Worm (Caenorhabditis elegans) whole organism, young adult: ENCODE results near the gene cha-1.

ENCODE experiments used
- C17E4.6 ChIP-seq: fragments of 200-800 bp; sonication (Bioruptor generic); IDR thresholded peaks from 2 replicates; pipeline ENCODE4 v1.3.6; 2022; ENCODE audit warnings: missing genetic modification reagents, missing genetic modification characterization, missing compliant biosample characterization
- F10E7.11 ChIP-seq: sonication (generic microtip); optimal IDR thresholded peaks from 2 replicates; lab custom pipeline; 2017; ENCODE audit warnings: mild to moderate bottlenecking, missing genetic modification characterization, moderate library complexity, missing compliant biosample characterization
- F33H1.4 ChIP-seq: fragments of 200-800 bp; sonication (Bioruptor generic); IDR thresholded peaks from 2 replicates; pipeline ENCODE4 v1.3.6; 2022; ENCODE audit warnings: missing genetic modification reagents, missing genetic modification characterization, missing compliant biosample characterization
- F37B4.10 ChIP-seq: fragments of 200-800 bp; sonication (Bioruptor generic); IDR thresholded peaks from 2 replicates; pipeline ENCODE4 v1.3.6; 2022; ENCODE audit warnings: missing genetic modification characterization, missing compliant biosample characterization
- F52B5.7 ChIP-seq: sonication (generic microtip); optimal IDR thresholded peaks from 2 replicates; lab custom pipeline; 2016; ENCODE audit warnings: mild to moderate bottlenecking, missing genetic modification characterization, missing compliant biosample characterization
- K11D2.4 ChIP-seq: fragments of 200-800 bp; sonication (Bioruptor generic); IDR thresholded peaks from 2 replicates; pipeline ENCODE4 v1.3.6; 2022; ENCODE audit warnings: missing genetic modification reagents, missing genetic modification characterization, missing compliant biosample characterization
- T26A5.8 ChIP-seq: sonication (generic microtip); optimal IDR thresholded peaks from 2 replicates; lab custom pipeline; 2016; ENCODE audit warnings: missing genetic modification characterization, missing compliant biosample characterization
- aptf-2 ChIP-seq: fragments of 200-800 bp; sonication (Bioruptor generic); conservative IDR thresholded peaks from 2 replicates; pipeline ENCODE4 v1.3.6; 2022; ENCODE audit warnings: missing genetic modification reagents, missing genetic modification characterization, missing compliant biosample characterization
- aptf-3 ChIP-seq: fragments of 200-800 bp; sonication (Bioruptor generic); IDR thresholded peaks from 2 replicates; pipeline ENCODE4 v1.3.6; 2022; ENCODE audit warnings: missing genetic modification characterization, missing compliant biosample characterization
- attf-3 ChIP-seq: fragments of 200-800 bp; sonication (Bioruptor generic); conservative IDR thresholded peaks from 2 replicates; pipeline ENCODE4 v1.3.6; 2022; ENCODE audit warnings: missing genetic modification reagents, missing genetic modification characterization, missing compliant biosample characterization
- attf-5 ChIP-seq: fragments of 200-800 bp; sonication (Bioruptor generic); optimal IDR thresholded peaks from 2 replicates; lab custom pipeline; 2018; ENCODE audit warnings: mild to moderate bottlenecking, missing genetic modification characterization, missing compliant biosample characterization
- attf-6 ChIP-seq: fragments of 200-800 bp; sonication (Bioruptor generic); IDR thresholded peaks from 2 replicates; pipeline ENCODE4 v1.3.6; 2022; ENCODE audit warnings: missing genetic modification reagents, missing genetic modification characterization, missing compliant biosample characterization
- cebp-1 ChIP-seq, 2 experiments: fragments of 200-800 bp in 1 of 2; sonication (Bioruptor generic) in 1 of 2; sonication (generic microtip) in 1 of 2; IDR thresholded peaks in 1 of 2; optimal IDR thresholded peaks in 1 of 2; 2 replicates each; pipeline versions ENCODE4 v1.3.6 to Lab custom; 2017 to 2022; ENCODE audit warnings: missing compliant biosample characterization in 2 of 2, missing genetic modification characterization in 2 of 2, mild to moderate bottlenecking in 1 of 2, missing genetic modification reagents in 1 of 2, moderate library complexity in 1 of 2
- ceh-100 ChIP-seq: fragments of 200-800 bp; sonication (Bioruptor generic); IDR thresholded peaks from 2 replicates; pipeline ENCODE4 v1.3.6; 2022; ENCODE audit warnings: missing genetic modification reagents, missing genetic modification characterization, missing compliant biosample characterization
- chd-7 ChIP-seq: sonication (generic microtip); optimal IDR thresholded peaks from 2 replicates; lab custom pipeline; 2016; ENCODE audit warnings: mild to moderate bottlenecking, missing genetic modification characterization, moderate library complexity, missing compliant biosample characterization
- die-1 ChIP-seq: sonication (generic microtip); optimal IDR thresholded peaks from 2 replicates; lab custom pipeline; 2016; ENCODE audit warnings: missing genotype, mild to moderate bottlenecking, missing genetic modification characterization, missing compliant biosample characterization
- dox-1 ChIP-seq: fragments of 200-800 bp; sonication (Bioruptor generic); IDR thresholded peaks from 2 replicates; pipeline ENCODE4 v1.3.6; 2022; ENCODE audit warnings: missing genetic modification reagents, missing genetic modification characterization, missing compliant biosample characterization
- dpl-1 ChIP-seq: fragments of 150-350 bp; optimal IDR thresholded peaks from 2 replicates; lab custom pipeline; 2014; ENCODE audit warnings: missing biosample characterization, missing genetic modification reagents, missing genetic modification characterization
- egl-18 ChIP-seq: fragments of 200-800 bp; sonication (Bioruptor generic); IDR thresholded peaks from 2 replicates; pipeline ENCODE4 v1.3.6; 2022; ENCODE audit warnings: missing genetic modification reagents, missing genetic modification characterization, missing compliant biosample characterization
- ets-4 ChIP-seq: fragments of 200-800 bp; sonication (Bioruptor generic); optimal IDR thresholded peaks from 2 replicates; lab custom pipeline; 2018; ENCODE audit warnings: mild to moderate bottlenecking, missing genetic modification characterization, missing compliant biosample characterization
- hlh-12 ChIP-seq: sonication (generic microtip); optimal IDR thresholded peaks from 2 replicates; lab custom pipeline; 2016; ENCODE audit warnings: missing genetic modification characterization, missing compliant biosample characterization
- hmg-1.2 ChIP-seq: fragments of 200-800 bp; sonication (Bioruptor generic); IDR thresholded peaks from 2 replicates; pipeline ENCODE4 v1.3.6; 2022; ENCODE audit warnings: missing genetic modification reagents, missing genetic modification characterization, missing compliant biosample characterization
- let-526 ChIP-seq: fragments of 200-800 bp; sonication (Bioruptor generic); IDR thresholded peaks from 2 replicates; pipeline ENCODE4 v1.3.6; 2022; ENCODE audit warnings: missing genetic modification reagents, missing genetic modification characterization, missing compliant biosample characterization
- let-607 ChIP-seq, 2 experiments: fragments of 200-800 bp in 1 of 2; sonication (Bioruptor generic) in 1 of 2; sonication (generic microtip) in 1 of 2; optimal IDR thresholded peaks; 2 replicates each; lab custom pipeline; 2016 to 2018; ENCODE audit warnings: mild to moderate bottlenecking in 2 of 2, missing compliant biosample characterization in 2 of 2, missing genetic modification characterization in 2 of 2, moderate library complexity in 2 of 2, missing genotype in 1 of 2
- lin-35 ChIP-seq, 3 experiments: fragments of 150-350 bp in 2 of 3; sonication (generic microtip) in 1 of 3; optimal IDR thresholded peaks; 2 replicates each; lab custom pipeline; 2014 to 2018; ENCODE audit warnings: missing biosample characterization in 3 of 3, missing genetic modification characterization in 3 of 3, missing genetic modification reagents in 3 of 3
- lir-1 ChIP-seq: fragments of 200-800 bp; sonication (Bioruptor generic); conservative IDR thresholded peaks from 2 replicates; pipeline ENCODE4 v1.3.6; 2022; ENCODE audit warnings: missing genetic modification reagents, missing genetic modification characterization, missing compliant biosample characterization
- lsl-1 ChIP-seq: fragments of 200-800 bp; sonication (Bioruptor generic); optimal IDR thresholded peaks from 2 replicates; lab custom pipeline; 2018; ENCODE audit warnings: mild to moderate bottlenecking, missing genetic modification characterization, moderate library complexity, missing compliant biosample characterization
- mel-28 ChIP-seq: sonication (generic microtip); optimal IDR thresholded peaks from 2 replicates; lab custom pipeline; 2016; ENCODE audit warnings: borderline replicate concordance, mild to moderate bottlenecking, missing genetic modification characterization, missing compliant biosample characterization
- mes-4 ChIP-seq: sonication (generic microtip); optimal IDR thresholded peaks from 2 replicates; lab custom pipeline; 2016; ENCODE audit warnings: missing genotype, missing genetic modification characterization, missing compliant biosample characterization
- mxl-1 ChIP-seq: sonication (generic microtip); optimal IDR thresholded peaks from 2 replicates; lab custom pipeline; 2016; ENCODE audit warnings: missing genetic modification characterization, missing compliant biosample characterization
- sea-2 ChIP-seq: fragments of 200-800 bp; sonication (Bioruptor generic); IDR thresholded peaks from 2 replicates; pipeline ENCODE4 v1.3.6; 2022; ENCODE audit warnings: missing genetic modification characterization, missing compliant biosample characterization
- snpc-4 ChIP-seq, 5 experiments: fragments of 150-350 bp in 1 of 5; sonication (generic microtip) in 4 of 5; optimal IDR thresholded peaks; 2 replicates each; lab custom pipeline; 2014 to 2018; ENCODE audit warnings: missing genetic modification characterization in 5 of 5, missing biosample characterization in 3 of 5, antibody characterized with exemption in 2 of 5, mild to moderate bottlenecking in 2 of 5, missing compliant biosample characterization in 2 of 5, missing genotype in 2 of 5, moderate library complexity in 2 of 5, missing genetic modification reagents in 1 of 5
- unc-130 ChIP-seq: sonication (generic microtip); optimal IDR thresholded peaks from 2 replicates; lab custom pipeline; 2016; ENCODE audit warnings: missing genetic modification reagents, missing genetic modification characterization, missing compliant biosample characterization
- unc-62 ChIP-seq: fragments of 150-350 bp; optimal IDR thresholded peaks from 2 replicates; lab custom pipeline; 2014; ENCODE audit warnings: missing biosample characterization, missing genetic modification reagents, missing genetic modification characterization
- zfh-2 ChIP-seq: fragments of 200-800 bp; sonication (Bioruptor generic); conservative IDR thresholded peaks from 2 replicates; pipeline ENCODE4 v1.3.6; 2022; ENCODE audit warnings: missing genetic modification reagents, missing genetic modification characterization, missing compliant biosample characterization
- ztf-18 ChIP-seq: sonication (generic microtip); optimal IDR thresholded peaks from 2 replicates; lab custom pipeline; 2016; ENCODE audit warnings: missing genotype, mild to moderate bottlenecking, missing genetic modification characterization, missing compliant biosample characterization
- ztf-25 ChIP-seq: fragments of 200-800 bp; sonication (Bioruptor generic); IDR thresholded peaks from 2 replicates; pipeline ENCODE4 v1.3.6; 2022; ENCODE audit warnings: missing genetic modification reagents, missing genetic modification characterization, missing compliant biosample characterization
- ztf-28 ChIP-seq: fragments of 200-800 bp; sonication (Bioruptor generic); IDR thresholded peaks from 2 replicates; pipeline ENCODE4 v1.3.6; 2022; ENCODE audit warnings: missing genetic modification reagents, missing genetic modification characterization, missing compliant biosample characterization
- ztf-3 ChIP-seq: fragments of 200-800 bp; sonication (Bioruptor generic); optimal IDR thresholded peaks from 2 replicates; lab custom pipeline; 2018; ENCODE audit warnings: mild to moderate bottlenecking, missing genetic modification characterization, missing compliant biosample characterization

The cha-1 gene

ce11 chrIV:3636528-3637129, 12.1 kb upstream of the cha-1 start, which contains the start of gene madf-9 (continued):
- TF ChIP-seq unc-130 (GFP tag; lab: Kevin White, UChicago) (no peak), ets-4 (GFP tag; lab: Kevin White, UChicago) (no peak), aptf-2 (GFP tag; lab: Robert Waterston, UW) (no peak), F37B4.10 (no peak), K11D2.4 (GFP tag; lab: Robert Waterston, UW) (peak; percentile 48; the same call in 1 of the 2 replicates), lir-1 (GFP tag; lab: Robert Waterston, UW) (no peak), attf-3 (0 out of 2 replicates have a peak, but pooled peaks have one; percentile 10), let-607 (tag; optimal IDR thresholded peaks at IDR 0.05; lab: Kevin White, UChicago) (peak in 1 of 2 experiments; percentile 13), C17E4.6 (peak; percentile 6; the same call in 1 of the 2 replicates), sea-2 (GFP tag; lab: Robert Waterston, UW) (no peak), attf-6 (GFP tag; lab: Robert Waterston, UW) (no peak), ztf-28 (GFP tag; lab: Robert Waterston, UW) (no peak), F10E7.11 (tag; lab: Kevin White, UChicago) (no peak), lsl-1 (GFP tag; lab: Kevin White, UChicago) (no peak), die-1 (peak; percentile 29), snpc-4 (GFP tag; optimal IDR thresholded peaks at IDR 0.05; lab: Kevin White, UChicago) (no peak), snpc-4 (tag; optimal IDR thresholded peaks at IDR 0.05; lab: Kevin White, UChicago) (peak in 2 of 4 experiments; percentile 42 to 55), F33H1.4 (GFP tag; lab: Robert Waterston, UW) (no peak), zfh-2 (GFP tag; lab: Robert Waterston, UW) (peak; percentile 99), lin-35 (GFP tag; optimal IDR thresholded peaks at IDR 0.05; lab: Kevin White, UChicago) (no peak), cebp-1 (GFP tag; IDR thresholded peaks at IDR 0.05; lab: Robert Waterston, UW) (no peak), cebp-1 (tag; optimal IDR thresholded peaks at IDR 0.05; lab: Kevin White, UChicago) (peak; percentile 83), unc-62 (no peak), F52B5.7 (tag; lab: Kevin White, UChicago) (peak; percentile 10), let-526 (peak; percentile 52; the same call in 1 of the 2 replicates), chd-7 (tag; lab: Kevin White, UChicago) (no peak), aptf-3 (GFP tag; lab: Robert Waterston, UW) (no peak), mes-4 (tag; lab: Kevin White, UChicago) (no peak), mxl-1 (tag; lab: Kevin White, UChicago) (no peak), egl-18 (GFP tag; lab: Robert Waterston, UW) (no peak), ztf-18 (tag; lab: Kevin White, UChicago) (peak; percentile 23), attf-5 (GFP tag; lab: Kevin White, UChicago) (peak; percentile 39), T26A5.8 (tag; lab: Kevin White, UChicago) (no peak), ztf-25 (GFP tag; lab: Robert Waterston, UW) (no peak), dox-1 (GFP tag; lab: Robert Waterston, UW) (peak; percentile 76; the same call in 1 of the 2 replicates), ceh-100 (GFP tag; lab: Robert Waterston, UW) (peak; percentile 15; the same call in 1 of the 2 replicates), ztf-3 (GFP tag; lab: Kevin White, UChicago) (no peak), hlh-12 (no peak), dpl-1 (GFP tag; lab: Kevin White, UChicago) (no peak)

ce11 chrIV:3633254-3633653, 8.8 kb upstream of the cha-1 start, which contains the start of gene ZC416.2:
ZC416.2 (plus strand) TSS chrIV:3633619.
- no peak for TF ChIP-seq mel-28 (tag; lab: Kevin White, UChicago)
- peak; percentile 50; the same call in 1 of the 2 replicates for TF ChIP-seq hmg-1.2 (GFP tag; lab: Robert Waterston, UW)
